Worm (Caenorhabditis elegans): ENCODE data around the gene D1005.5.
A peak's percentile ranks its signal among the peaks of the same experiment; 100 is the strongest.

The D1005.5 gene

DNA sequence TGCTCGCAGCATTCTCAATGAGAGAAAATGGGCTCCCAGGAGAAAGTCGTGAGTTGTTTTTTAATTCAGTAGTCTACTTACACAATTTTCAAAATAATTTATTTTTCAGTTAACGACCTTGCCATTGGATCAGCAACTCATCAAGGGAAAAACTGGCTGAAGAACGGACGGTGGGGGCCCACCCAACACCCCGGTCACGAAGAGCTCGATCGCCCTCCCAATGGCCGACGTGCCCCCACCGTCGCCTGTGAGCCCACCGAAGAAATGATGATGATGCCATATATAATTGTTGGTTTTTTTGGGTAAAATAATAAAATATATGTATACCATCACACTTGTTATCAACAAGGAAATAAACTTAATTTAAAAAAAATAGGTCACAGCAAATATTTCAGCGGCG is 30.1 kb upstream of the D1005.5 start:
- TF ChIP-seq mab-5 (tag; optimal IDR thresholded peaks at IDR 0.05) (no peak), flh-1 (GFP tag; optimal IDR thresholded peaks at IDR 0.05) (no peak), nhr-76 (tag; optimal IDR thresholded peaks at IDR 0.05) (no peak), ztf-11 (tag; optimal IDR thresholded peaks at IDR 0.05) (no peak), mep-1 (tag; optimal IDR thresholded peaks at IDR 0.05) (no peak), drap-1 (GFP tag; optimal IDR thresholded peaks at IDR 0.05) (no peak), nhr-12 (tag; optimal IDR thresholded peaks at IDR 0.05) (no peak), ceh-83 (GFP tag; optimal IDR thresholded peaks at IDR 0.05) (no peak), elt-1 (tag; optimal IDR thresholded peaks at IDR 0.05; ENCODE audit: borderline replicate concordance, insufficient read depth) (no peak), nhr-28 (tag; optimal IDR thresholded peaks at IDR 0.05) (no peak), sem-2 (GFP tag; optimal IDR thresholded peaks at IDR 0.05) (no peak), sptf-1 (tag; optimal IDR thresholded peaks at IDR 0.05) (no peak), snpc-4 (tag; optimal IDR thresholded peaks at IDR 0.05) (no peak), ham-2 (GFP tag; optimal IDR thresholded peaks at IDR 0.05) (no peak), zip-8 (tag; optimal IDR thresholded peaks at IDR 0.05) (no peak), lin-13 (tag; optimal IDR thresholded peaks at IDR 0.05) (no peak), bed-3 (GFP tag; optimal IDR thresholded peaks at IDR 0.05) (no peak), tbx-8 (GFP tag; optimal IDR thresholded peaks at IDR 0.05) (no peak), elt-3 (tag; optimal IDR thresholded peaks at IDR 0.05) (no peak)

DNA sequence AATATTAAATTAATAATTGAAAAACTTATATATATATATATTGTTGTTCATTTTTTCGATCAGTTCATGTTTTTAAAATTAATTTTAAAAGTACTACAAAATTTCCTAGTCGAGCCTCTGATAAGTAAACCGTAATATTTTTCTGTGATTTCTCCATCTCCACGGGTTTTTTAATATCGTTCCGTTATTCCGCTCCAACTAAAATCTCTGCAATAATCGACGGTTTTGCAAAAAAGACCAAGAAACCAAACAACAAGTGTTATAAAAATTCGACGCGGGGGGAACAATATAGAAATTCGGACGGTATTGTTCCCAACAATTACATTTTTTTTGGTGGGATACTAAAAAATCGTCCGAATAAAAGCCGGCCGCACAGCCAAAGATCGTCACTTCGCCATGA is 29.7 kb upstream of the D1005.5 start, which contains the start of gene F09E10.1:
Gene F09E10.1, plus strand, starts transcription at position 301 of the 400 bp plus-strand sequence.
- no peak for TF ChIP-seq unc-120 (tag; optimal IDR thresholded peaks at IDR 0.05; ENCODE audit: poor library complexity, severe bottlenecking)
- TF ChIP-seq ceh-39 (tag; optimal IDR thresholded peaks at IDR 0.05) = no peak
- no peak for TF ChIP-seq flh-1 (GFP tag; optimal IDR thresholded peaks at IDR 0.05)
- no peak for TF ChIP-seq nhr-237 (tag; optimal IDR thresholded peaks at IDR 0.05)
- TF ChIP-seq lin-32 (GFP tag; optimal IDR thresholded peaks at IDR 0.05) = no peak
- no peak for TF ChIP-seq pha-4 (tag; optimal IDR thresholded peaks at IDR 0.05)
- no peak for TF ChIP-seq hlh-1 (tag; optimal IDR thresholded peaks at IDR 0.05)
- no peak for TF ChIP-seq ceh-43 (GFP tag; optimal IDR thresholded peaks at IDR 0.05)
- no peak for TF ChIP-seq tbx-8 (GFP tag; optimal IDR thresholded peaks at IDR 0.05)
- TF ChIP-seq mls-2 (tag; optimal IDR thresholded peaks at IDR 0.05) = no peak
- no peak for TF ChIP-seq sptf-1 (tag; optimal IDR thresholded peaks at IDR 0.05)
- TF ChIP-seq nhr-28 (tag; optimal IDR thresholded peaks at IDR 0.05) = no peak
- TF ChIP-seq ceh-83 (GFP tag; optimal IDR thresholded peaks at IDR 0.05) = no peak
- no peak for TF ChIP-seq ham-2 (GFP tag; optimal IDR thresholded peaks at IDR 0.05)

DNA sequence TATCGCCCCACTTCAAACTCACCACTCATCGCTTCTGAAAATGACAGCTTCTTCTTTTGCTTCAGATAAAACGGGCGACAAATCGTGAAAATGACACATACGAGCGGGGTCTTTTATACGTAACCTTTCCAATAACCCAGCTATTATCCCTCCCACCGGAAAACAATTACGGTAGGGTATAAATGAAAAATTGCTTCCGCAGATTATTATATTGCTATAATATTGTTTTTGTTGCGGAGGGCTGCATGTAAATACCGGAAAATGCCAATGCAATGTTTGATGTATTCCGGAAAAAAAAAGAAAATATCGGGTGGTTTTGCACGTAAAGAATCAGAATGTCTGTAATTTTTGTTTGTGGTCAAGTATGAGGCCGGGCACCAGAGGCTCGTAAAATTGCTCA is 29.0 kb upstream of the D1005.5 start, which contains the start of gene F09E10.7:
Gene F09E10.7, minus strand, starts transcription at position 101 of the 400 bp plus-strand sequence.
- TF ChIP-seq M03D4.4 (tag; optimal IDR thresholded peaks at IDR 0.05) = no peak
- no peak for TF ChIP-seq ham-2 (GFP tag; optimal IDR thresholded peaks at IDR 0.05)
- TF ChIP-seq hlh-1 (tag; optimal IDR thresholded peaks at IDR 0.05) = no peak
- no peak for TF ChIP-seq cnd-1 (tag; optimal IDR thresholded peaks at IDR 0.05)
- TF ChIP-seq ceh-43 (GFP tag; optimal IDR thresholded peaks at IDR 0.05) = no peak
- TF ChIP-seq unc-120 (tag; optimal IDR thresholded peaks at IDR 0.05; ENCODE audit: poor library complexity, severe bottlenecking) = no peak
- no peak for TF ChIP-seq nhr-12 (tag; optimal IDR thresholded peaks at IDR 0.05)
- TF ChIP-seq mep-1 (tag; optimal IDR thresholded peaks at IDR 0.05) = no peak
- TF ChIP-seq nhr-28 (tag; optimal IDR thresholded peaks at IDR 0.05) = no peak
- no peak for TF ChIP-seq sptf-1 (tag; optimal IDR thresholded peaks at IDR 0.05)
- no peak for TF ChIP-seq drap-1 (GFP tag; optimal IDR thresholded peaks at IDR 0.05)
- TF ChIP-seq blmp-1 (tag; optimal IDR thresholded peaks at IDR 0.05) = no peak
- TF ChIP-seq ces-1 (GFP tag; optimal IDR thresholded peaks at IDR 0.05) = no peak
- no peak for TF ChIP-seq snpc-4 (tag; optimal IDR thresholded peaks at IDR 0.05)

DNA sequence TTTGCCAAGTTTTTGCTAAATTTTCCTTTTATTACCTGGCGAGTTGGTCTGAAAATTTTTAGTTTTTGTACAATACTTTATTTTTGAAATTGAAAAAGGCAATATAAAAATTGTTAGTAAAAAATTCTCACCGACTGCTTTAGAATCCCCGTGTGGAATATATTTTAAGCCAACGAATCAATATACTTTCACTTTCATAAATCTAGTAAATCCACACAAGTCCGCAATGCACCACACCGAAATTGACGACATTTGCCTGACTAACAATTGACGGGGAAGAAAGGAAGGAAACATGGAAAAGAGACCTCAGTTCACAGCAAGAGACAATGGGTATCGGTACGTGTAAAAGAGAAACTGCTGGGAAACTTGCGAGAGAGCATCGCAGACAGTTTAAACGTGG is 26.7 kb upstream of the D1005.5 start:
- TF ChIP-seq blmp-1 (tag; optimal IDR thresholded peaks at IDR 0.05) (peak; percentile 53), sem-2 (GFP tag; optimal IDR thresholded peaks at IDR 0.05) (no peak)

- TF ChIP-seq hlh-1 (tag; optimal IDR thresholded peaks at IDR 0.05) = no peak
- no peak for TF ChIP-seq cnd-1 (tag; optimal IDR thresholded peaks at IDR 0.05)
- no peak for TF ChIP-seq ceh-83 (GFP tag; optimal IDR thresholded peaks at IDR 0.05)
- TF ChIP-seq snpc-4 (tag; optimal IDR thresholded peaks at IDR 0.05) = no peak
- no peak for TF ChIP-seq unc-120 (tag; optimal IDR thresholded peaks at IDR 0.05; ENCODE audit: poor library complexity, severe bottlenecking)
- TF ChIP-seq nhr-28 (tag; optimal IDR thresholded peaks at IDR 0.05) = no peak
- no peak for TF ChIP-seq ztf-11 (tag; optimal IDR thresholded peaks at IDR 0.05)
These were observed 24.8 kb upstream of the D1005.5 start, which contains the start of gene F09E10.6 for ce11 chrX:1497581-1497980. F09E10.6 (minus strand) TSS chrX:1497681.

All from whole organism, mixed stage, embryonic.